Fruit fly (Drosophila melanogaster): ENCODE data around the gene Atg1.

Gene Atg1

dm6 chr3L:12749567-12750535 lies 55.1 kb downstream of the Atg1 start, which contains the start of the genes Klc and CG10984 (continued):
- TF ChIP-seq jumu (GFP tag; optimal IDR thresholded peaks at IDR 0.05) (peak; percentile 63), D19B (GFP tag; optimal IDR thresholded peaks at IDR 0.05) (no peak), ro (GFP tag; IDR thresholded peaks at IDR 0.05) (no peak), CG6765 (GFP tag; optimal IDR thresholded peaks at IDR 0.05) (no peak), CG4360 (GFP tag; IDR thresholded peaks at IDR 0.05) (no peak), Dbx (GFP tag; IDR thresholded peaks at IDR 0.05) (peak; percentile 81; the same call in 2 of the 3 replicates), slp2 (GFP tag; optimal IDR thresholded peaks at IDR 0.05) (peak; percentile 43), ase (GFP tag; IDR thresholded peaks at IDR 0.05) (no peak), HLH3B (GFP tag; IDR thresholded peaks at IDR 0.05) (peak; percentile 80; the same call in 1 of the 2 replicates), CG2712 (tag; optimal IDR thresholded peaks at IDR 0.05) (peak; percentile 61), CG4617 (GFP tag; optimal IDR thresholded peaks at IDR 0.05; ENCODE audit: borderline replicate concordance) (peak; percentile 84), CG17568 (GFP tag; optimal IDR thresholded peaks at IDR 0.05) (peak; percentile 65), CG17359 (tag; optimal IDR thresholded peaks at IDR 0.05) (peak; percentile 78), ewg (GFP tag; optimal IDR thresholded peaks at IDR 0.05) (no peak), slbo (GFP tag; IDR thresholded peaks at IDR 0.05) (no peak; the same call in 1 of the 2 replicates), pho (GFP tag; optimal IDR thresholded peaks at IDR 0.05) (peak; percentile 50), CG12769 (tag; optimal IDR thresholded peaks at IDR 0.05) (peak; percentile 69), chm (GFP tag; IDR thresholded peaks at IDR 0.05) (no peak; the same call in 1 of the 2 replicates), CG6813 (GFP tag; optimal IDR thresholded peaks at IDR 0.05) (no peak), ash1 (GFP tag; optimal IDR thresholded peaks at IDR 0.05) (no peak), Kr (GFP tag; optimal IDR thresholded peaks at IDR 0.05) (no peak), Blimp-1 (GFP tag; optimal IDR thresholded peaks at IDR 0.05) (no peak), grau (tag; optimal IDR thresholded peaks at IDR 0.05) (peak; percentile 52), CG10147 (GFP tag; optimal IDR thresholded peaks at IDR 0.05) (peak; percentile 56), pnt (GFP tag; optimal IDR thresholded peaks at IDR 0.05) (peak; percentile 39), CG8359 (GFP tag; optimal IDR thresholded peaks at IDR 0.05; ENCODE audit: borderline replicate concordance) (no peak), E2f2 (GFP tag; IDR thresholded peaks at IDR 0.05) (peak; percentile 48; the same call in 1 of the 2 replicates), pum (GFP tag; optimal IDR thresholded peaks at IDR 0.05) (no peak), nerfin-1 (tag; optimal IDR thresholded peaks at IDR 0.05) (no peak), CG15696 (tag; optimal IDR thresholded peaks at IDR 0.05) (no peak), hb (GFP tag; IDR thresholded peaks at IDR 0.05; ENCODE audit: partially characterized antibody) (no peak), zfh1 (GFP tag; IDR thresholded peaks at IDR 0.05) (peak; percentile 82), CG9215 (GFP tag; IDR thresholded peaks at IDR 0.05) (no peak), fd64A (GFP tag; optimal IDR thresholded peaks at IDR 0.05) (no peak), gem (tag; optimal IDR thresholded peaks at IDR 0.05) (peak; percentile 74), CG8924 (tag; optimal IDR thresholded peaks at IDR 0.05) (peak; percentile 63), dmrt11E (tag; optimal IDR thresholded peaks at IDR 0.05) (no peak), ci (GFP tag; IDR thresholded peaks at IDR 0.05) (no peak), CG14860 (GFP tag; IDR thresholded peaks at IDR 0.05; ENCODE audit: partially characterized antibody) (no peak), tio (GFP tag; optimal IDR thresholded peaks at IDR 0.05) (peak; percentile 28), gt (GFP tag; IDR thresholded peaks at IDR 0.05) (no peak), CG9876 (GFP tag; optimal IDR thresholded peaks at IDR 0.05) (no peak), Gug (GFP tag; IDR thresholded peaks at IDR 0.05) (no peak; the same call in 1 of the 4 replicates), bcd (GFP tag; optimal IDR thresholded peaks at IDR 0.05) (no peak), Doc3 (GFP tag; IDR thresholded peaks at IDR 0.05; ENCODE audit: partially characterized antibody) (no peak), CG11695 (GFP tag; IDR thresholded peaks at IDR 0.05) (peak; percentile 72; the same call in 2 of the 3 replicates), CG6689 (GFP tag; IDR thresholded peaks at IDR 0.05) (no peak; the same call in 1 of the 2 replicates), CG1529 (GFP tag; optimal IDR thresholded peaks at IDR 0.05) (no peak)

Data from whole organism, embryonic.